Fruit fly (Drosophila melanogaster) whole organism, prepupa: ENCODE measurements around the gene CG7017.

ENCODE experiments used
- CG11762 ChIP-seq: fragments of 200-800 bp; sonication (Bioruptor generic); optimal IDR thresholded peaks from 3 replicates; lab custom pipeline; 2016; ENCODE audit warnings: missing biosample characterization, missing genetic modification characterization; ENCODE audit not compliant: insufficient read depth
- CG11902 ChIP-seq: fragments of 200-800 bp; sonication (Bioruptor generic); optimal IDR thresholded peaks from 3 replicates; lab custom pipeline; 2016; ENCODE audit warnings: missing biosample characterization, missing genetic modification characterization
- CG6276 ChIP-seq: fragments of 200-800 bp; sonication (Bioruptor generic); optimal IDR thresholded peaks from 2 replicates; lab custom pipeline; 2017; ENCODE audit warnings: missing biosample characterization, mild to moderate bottlenecking, missing genetic modification characterization
- esn ChIP-seq: fragments of 200-800 bp; sonication (Bioruptor generic); optimal IDR thresholded peaks from 2 replicates; lab custom pipeline; 2016; ENCODE audit warnings: missing biosample characterization, mild to moderate bottlenecking, missing genetic modification characterization, moderate library complexity
- net ChIP-seq: fragments of 200-800 bp; sonication (Bioruptor generic); optimal IDR thresholded peaks from 3 replicates; lab custom pipeline; 2016; ENCODE audit warnings: missing biosample characterization, missing genetic modification characterization
- spab ChIP-seq: fragments of 200-800 bp; sonication (Bioruptor generic); optimal IDR thresholded peaks from 2 replicates; lab custom pipeline; 2017; ENCODE audit warnings: missing biosample characterization, mild to moderate bottlenecking, missing genetic modification characterization, missing genetic modification reagents
- topi ChIP-seq: fragments of 200-800 bp; sonication (Bioruptor generic); optimal IDR thresholded peaks from 3 replicates; lab custom pipeline; 2016; ENCODE audit warnings: missing biosample characterization, missing genetic modification characterization

DNA sequence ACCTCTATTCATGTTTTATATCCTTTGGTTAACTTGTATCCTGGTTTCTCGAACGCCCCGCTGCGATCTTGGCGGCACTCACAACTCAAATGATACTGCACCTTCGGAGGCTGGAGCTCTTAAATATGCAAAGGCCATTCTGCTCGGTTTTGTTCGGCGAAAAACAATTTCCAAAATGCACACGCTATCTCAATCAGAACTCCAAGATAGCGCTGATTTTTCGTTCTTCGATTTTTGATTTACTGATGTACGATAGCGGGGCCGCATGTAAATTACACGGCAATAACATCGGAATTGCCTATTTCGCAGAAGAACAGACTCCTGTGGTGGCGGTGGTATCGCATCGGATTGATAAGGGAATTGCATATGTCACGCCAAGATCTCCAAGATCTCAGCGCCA lies at the start of gene CG7017:
- TF ChIP-seq CG11762 (GFP tag; lab: Kevin White, UChicago) (no peak), topi (GFP tag; lab: Kevin White, UChicago) (no peak), CG6276 (GFP tag; lab: Kevin White, UChicago) (no peak), spab (GFP tag; lab: Kevin White, UChicago) (no peak), esn (no peak), CG11902 (GFP tag; lab: Kevin White, UChicago) (no peak), net (GFP tag; lab: Kevin White, UChicago) (no peak)
